Worm (Caenorhabditis elegans) whole organism, L1 larva: Measurements from ENCODE around the gene nova-1.

ENCODE experiments used
- C34B4.2 ChIP-seq: sonication (generic microtip); optimal IDR thresholded peaks from 2 replicates; lab custom pipeline; 2017; ENCODE audit warnings: mild to moderate bottlenecking, missing genetic modification characterization, missing compliant biosample characterization
- F16B12.6 ChIP-seq: fragments of 150-350 bp; optimal IDR thresholded peaks from 2 replicates; lab custom pipeline; 2014; ENCODE audit warnings: missing biosample characterization, missing genetic modification characterization
- aha-1 ChIP-seq: fragments of 150-350 bp; optimal IDR thresholded peaks from 2 replicates; lab custom pipeline; 2014; ENCODE audit warnings: missing biosample characterization, missing genetic modification characterization
- alr-1 ChIP-seq: fragments of 200-800 bp; sonication (Bioruptor generic); optimal IDR thresholded peaks from 2 replicates; lab custom pipeline; 2018; ENCODE audit warnings: borderline replicate concordance, mild to moderate bottlenecking, missing genetic modification characterization, missing compliant biosample characterization
- aly-2 ChIP-seq: fragments of 150-350 bp; optimal IDR thresholded peaks from 2 replicates; lab custom pipeline; 2014; ENCODE audit warnings: missing biosample characterization, missing genetic modification characterization
- ama-1 ChIP-seq: fragments of 150-350 bp; optimal IDR thresholded peaks from 2 replicates; lab custom pipeline; 2014
- blmp-1 ChIP-seq: fragments of 150-350 bp; optimal IDR thresholded peaks from 2 replicates; lab custom pipeline; 2014; ENCODE audit warnings: missing biosample characterization, missing genetic modification characterization
- ceh-82 ChIP-seq, 3 experiments: fragments of 150-350 bp in 1 of 3; sonication (generic microtip) in 2 of 3; optimal IDR thresholded peaks; 2 replicates each; lab custom pipeline; 2014 to 2017; ENCODE audit warnings: missing biosample characterization in 3 of 3, missing genetic modification characterization in 3 of 3
- ceh-88 ChIP-seq: fragments of 200-800 bp; sonication (Bioruptor generic); IDR thresholded peaks from 2 replicates; pipeline ENCODE4 v1.3.6; 2022; ENCODE audit warnings: missing genetic modification characterization, missing compliant biosample characterization
- ces-1 ChIP-seq: fragments of 150-350 bp; optimal IDR thresholded peaks from 2 replicates; lab custom pipeline; 2014; ENCODE audit warnings: missing biosample characterization, missing genetic modification reagents, missing genetic modification characterization
- efl-1 ChIP-seq, 4 experiments: fragments of 150-350 bp; optimal IDR thresholded peaks in 3 of 4; peaks in 1 of 4; 1 replicate in 1 of 4; 2 replicates in 3 of 4; lab custom pipeline; 2014; ENCODE audit warnings: missing biosample characterization in 2 of 4, missing genetic modification characterization in 2 of 4, missing genetic modification reagents in 2 of 4
- egl-13 ChIP-seq: sonication (generic microtip); optimal IDR thresholded peaks from 2 replicates; lab custom pipeline; 2016; ENCODE audit warnings: missing genotype, missing genetic modification reagents, missing genetic modification characterization, missing compliant biosample characterization
- egl-27 ChIP-seq, 2 experiments: fragments of 150-350 bp in 1 of 2; sonication (generic microtip); optimal IDR thresholded peaks; 3 replicates each; lab custom pipeline; 2017 to 2018; ENCODE audit warnings: missing biosample characterization in 2 of 2, missing genetic modification characterization in 2 of 2, missing genetic modification reagents in 2 of 2
- ets-5 ChIP-seq: fragments of 200-800 bp; sonication (Bioruptor generic); IDR thresholded peaks from 2 replicates; pipeline ENCODE4 v1.3.6; 2022; ENCODE audit warnings: missing genetic modification characterization, missing compliant biosample characterization
- fkh-4 ChIP-seq: sonication (generic microtip); optimal IDR thresholded peaks from 2 replicates; lab custom pipeline; 2016; ENCODE audit warnings: missing compliant biosample characterization, missing genetic modification characterization, borderline replicate concordance
- grh-1 ChIP-seq: fragments of 200-800 bp; sonication (Bioruptor generic); IDR thresholded peaks from 2 replicates; pipeline ENCODE4 v1.3.6; 2022; ENCODE audit warnings: missing genetic modification reagents, missing genetic modification characterization, missing compliant biosample characterization
- irx-1 ChIP-seq: sonication (generic microtip); optimal IDR thresholded peaks from 2 replicates; lab custom pipeline; 2016; ENCODE audit warnings: missing genetic modification characterization, missing compliant biosample characterization
- isw-1 ChIP-seq: fragments of 200-800 bp; sonication (Bioruptor generic); IDR thresholded peaks from 2 replicates; pipeline ENCODE4 v1.3.6; 2022; ENCODE audit warnings: missing genetic modification characterization, missing compliant biosample characterization
- jun-1 ChIP-seq: fragments of 150-350 bp; optimal IDR thresholded peaks from 2 replicates; lab custom pipeline; 2014; ENCODE audit warnings: missing biosample characterization, missing genetic modification reagents, missing genetic modification characterization
- lin-13 ChIP-seq: fragments of 150-350 bp; optimal IDR thresholded peaks from 2 replicates; lab custom pipeline; 2014; ENCODE audit warnings: missing biosample characterization, missing genetic modification reagents, missing genetic modification characterization
- lin-15B ChIP-seq: fragments of 150-350 bp; sonication (generic microtip); optimal IDR thresholded peaks from 3 replicates; lab custom pipeline; 2014; ENCODE audit warnings: missing biosample characterization, missing genetic modification characterization
- lin-35 ChIP-seq, 2 experiments: fragments of 150-350 bp; optimal IDR thresholded peaks; 2 replicates each; lab custom pipeline; 2014; ENCODE audit warnings: missing biosample characterization in 2 of 2, missing genetic modification characterization in 2 of 2, missing genetic modification reagents in 2 of 2
- lin-39 ChIP-seq: fragments of 150-350 bp; optimal IDR thresholded peaks from 2 replicates; lab custom pipeline; 2014; ENCODE audit warnings: missing biosample characterization, missing genetic modification reagents, missing genetic modification characterization
- lsy-2 ChIP-seq, 2 experiments: fragments of 150-350 bp; optimal IDR thresholded peaks; 2 replicates each; lab custom pipeline; 2014; ENCODE audit warnings: missing biosample characterization in 2 of 2, missing genetic modification characterization in 2 of 2
- mdl-1 ChIP-seq, 2 experiments: fragments of 150-350 bp; optimal IDR thresholded peaks; 2 replicates each; lab custom pipeline; 2014 to 2017; ENCODE audit warnings: missing biosample characterization in 2 of 2, missing genetic modification characterization in 2 of 2, inconsistent platforms in 1 of 2
- mef-2 ChIP-seq: fragments of 150-350 bp; optimal IDR thresholded peaks from 2 replicates; lab custom pipeline; 2014; ENCODE audit warnings: missing biosample characterization, missing genetic modification characterization
- mep-1 ChIP-seq: fragments of 150-350 bp; optimal IDR thresholded peaks from 2 replicates; lab custom pipeline; 2014; ENCODE audit warnings: missing biosample characterization, missing genetic modification characterization
- nhr-19 ChIP-seq: fragments of 200-800 bp; sonication (Bioruptor generic); conservative IDR thresholded peaks from 2 replicates; pipeline ENCODE4 v1.3.6; 2022; ENCODE audit warnings: missing genetic modification characterization, missing compliant biosample characterization
- nhr-28 ChIP-seq: fragments of 150-350 bp; optimal IDR thresholded peaks from 2 replicates; lab custom pipeline; 2014; ENCODE audit warnings: missing biosample characterization, missing genetic modification characterization
- nhr-71 ChIP-seq: sonication (generic microtip); optimal IDR thresholded peaks from 2 replicates; lab custom pipeline; 2016; ENCODE audit warnings: mild to moderate bottlenecking, missing genetic modification characterization, moderate library complexity, missing compliant biosample characterization
- nhr-84 ChIP-seq: sonication (generic microtip); optimal IDR thresholded peaks from 2 replicates; lab custom pipeline; 2017; ENCODE audit warnings: missing biosample characterization, missing genetic modification characterization
- nhr-85 ChIP-seq: sonication (generic microtip); peaks from one replicate; lab custom pipeline; 2016; ENCODE audit warnings: missing genetic modification characterization, inconsistent platforms, missing compliant biosample characterization
- pag-3 ChIP-seq: sonication (generic microtip); optimal IDR thresholded peaks from 2 replicates; lab custom pipeline; 2017; ENCODE audit warnings: missing genetic modification characterization, mild to moderate bottlenecking, missing compliant biosample characterization, antibody characterized with exemption, borderline replicate concordance; ENCODE audit not compliant: insufficient read depth
- pax-3 ChIP-seq: fragments of 200-800 bp; sonication (Bioruptor generic); optimal IDR thresholded peaks from 2 replicates; lab custom pipeline; 2018; ENCODE audit warnings: mild to moderate bottlenecking, missing genetic modification characterization, moderate library complexity, missing compliant biosample characterization
- skn-1 ChIP-seq: fragments of 150-350 bp; optimal IDR thresholded peaks from 2 replicates; lab custom pipeline; 2014; ENCODE audit warnings: missing biosample characterization, missing genetic modification characterization
- snpc-4 ChIP-seq: fragments of 150-350 bp; optimal IDR thresholded peaks from 2 replicates; lab custom pipeline; 2014; ENCODE audit warnings: missing biosample characterization, missing genetic modification characterization
- sox-4 ChIP-seq: sonication (generic microtip); optimal IDR thresholded peaks from 2 replicates; lab custom pipeline; 2016; ENCODE audit warnings: missing genetic modification characterization, missing compliant biosample characterization
- sptf-1 ChIP-seq: fragments of 150-350 bp; optimal IDR thresholded peaks from 2 replicates; lab custom pipeline; 2014; ENCODE audit warnings: missing biosample characterization, missing genetic modification characterization
- swsn-7 ChIP-seq: sonication (generic microtip); optimal IDR thresholded peaks from 2 replicates; lab custom pipeline; 2016; ENCODE audit warnings: missing genetic modification characterization, missing compliant biosample characterization
- unc-62 ChIP-seq: fragments of 150-350 bp; optimal IDR thresholded peaks from 2 replicates; lab custom pipeline; 2014; ENCODE audit warnings: missing biosample characterization, missing genetic modification reagents, missing genetic modification characterization
- vab-15 ChIP-seq: sonication (generic microtip); optimal IDR thresholded peaks from 2 replicates; lab custom pipeline; 2017; ENCODE audit warnings: missing genotype, mild to moderate bottlenecking, missing genetic modification characterization, missing compliant biosample characterization
- xbp-1 ChIP-seq: sonication (generic microtip); optimal IDR thresholded peaks from 2 replicates; lab custom pipeline; 2016; ENCODE audit warnings: missing genetic modification characterization, missing compliant biosample characterization
- ztf-11 ChIP-seq, 2 experiments: sonication (generic microtip); optimal IDR thresholded peaks; 2 replicates each; lab custom pipeline; 2016 to 2017; ENCODE audit warnings: missing genetic modification characterization in 2 of 2, missing biosample characterization in 1 of 2, missing compliant biosample characterization in 1 of 2

The nova-1 gene

ce11 chrV:18086783-18087182, 5.0 kb upstream of the nova-1 start, which contains the start of gene slr-2 (continued):
- TF ChIP-seq lsy-2 (tag; optimal IDR thresholded peaks at IDR 0.05; lab: Kevin White, UChicago) (peak; percentile 49 to 80), mef-2 (no peak), fkh-4 (tag; lab: Kevin White, UChicago) (no peak), aha-1 (no peak), nhr-28 (no peak), nhr-84 (tag; lab: Kevin White, UChicago) (no peak)

ce11 chrV:18086174-18086661, 4.5 kb upstream of the nova-1 start, which contains the start of gene Y59A8B.12:
Gene Y59A8B.12, minus strand, starts transcription at chrV:18086224.
- TF ChIP-seq mef-2 (no peak), nhr-71 (tag; lab: Kevin White, UChicago) (no peak), sox-4 (tag; lab: Kevin White, UChicago) (no peak), ets-5 (no peak), xbp-1 (no peak), lin-13 (GFP tag; lab: Kevin White, UChicago) (no peak), nhr-85 (tag; lab: Kevin White, UChicago) (peak; percentile 65), aly-2 (no peak), fkh-4 (tag; lab: Kevin White, UChicago) (no peak), C34B4.2 (tag; lab: Kevin White, UChicago) (no peak), efl-1 (optimal IDR thresholded peaks at IDR 0.05; lab: Kevin White, UChicago) (peak in 1 of 2 experiments; percentile 88), efl-1 (GFP tag; optimal IDR thresholded peaks at IDR 0.05 in 1 of 2; lab: Kevin White, UChicago) (peak in 1 of 2 experiments; percentile 62), snpc-4 (no peak)
- TF ChIP-seq, all 84 proteins: peak for 2

ce11 chrV:18085150-18085833, 3.5 kb upstream of the nova-1 start, which contains the start of gene fbxa-106:
Gene fbxa-106, minus strand, starts transcription at chrV:18085200.
- TF ChIP-seq C34B4.2 (tag; lab: Kevin White, UChicago) (no peak), egl-13 (tag; lab: Kevin White, UChicago) (no peak), unc-62 (GFP tag; lab: Kevin White, UChicago) (no peak), ces-1 (no peak), ama-1 (lab: Kevin White, UChicago) (no peak), fkh-4 (tag; lab: Kevin White, UChicago) (no peak), mef-2 (no peak), sptf-1 (no peak), lin-15B (tag; lab: Kevin White, UChicago) (no peak), alr-1 (tag; lab: Kevin White, UChicago) (no peak), sox-4 (tag; lab: Kevin White, UChicago) (no peak), lin-35 (GFP tag; optimal IDR thresholded peaks at IDR 0.05; lab: Kevin White, UChicago) (no peak), irx-1 (tag; lab: Kevin White, UChicago) (no peak), aha-1 (no peak), nhr-84 (tag; lab: Kevin White, UChicago) (no peak)

- TF ChIP-seq nhr-85 (tag; lab: Kevin White, UChicago) (peak; percentile 83), nhr-19 (GFP tag; lab: Robert Waterston, UW) (peak; percentile 88), skn-1 (tag; lab: Kevin White, UChicago) (peak; percentile 66), vab-15 (tag; lab: Kevin White, UChicago) (no peak), lin-39 (tag; lab: Kevin White, UChicago) (peak; percentile 80), F16B12.6 (tag; lab: Kevin White, UChicago) (peak; percentile 8), blmp-1 (tag; lab: Kevin White, UChicago) (no peak), xbp-1 (peak; percentile 73), mdl-1 (tag; optimal IDR thresholded peaks at IDR 0.05; lab: Kevin White, UChicago) (peak in 1 of 2 experiments; percentile 52), swsn-7 (tag; lab: Kevin White, UChicago) (peak; percentile 87), mep-1 (tag; lab: Kevin White, UChicago) (peak; percentile 85), grh-1 (peak; percentile 10; the same call in 1 of the 2 replicates), lin-13 (GFP tag; lab: Kevin White, UChicago) (peak; percentile 45), ceh-88 (GFP tag; lab: Robert Waterston, UW) (no peak), pag-3 (tag; lab: Kevin White, UChicago) (peak; percentile 36), fkh-4 (tag; lab: Kevin White, UChicago) (no peak), egl-27 (tag; optimal IDR thresholded peaks at IDR 0.05; lab: Kevin White, UChicago) (peak in 1 of 2 experiments; percentile 1), alr-1 (tag; lab: Kevin White, UChicago) (no peak), pax-3 (tag; lab: Kevin White, UChicago) (peak; percentile 17), jun-1 (tag; lab: Kevin White, UChicago) (peak; percentile 78), lin-15B (tag; lab: Kevin White, UChicago) (peak; percentile 17), snpc-4 (peak; percentile 83), ceh-82 (tag; optimal IDR thresholded peaks at IDR 0.05; lab: Kevin White, UChicago) (peak; percentile 17 to 89 (median 79)), ztf-11 (tag; optimal IDR thresholded peaks at IDR 0.05; lab: Kevin White, UChicago) (peak in 1 of 2 experiments; percentile 60), isw-1 (GFP tag; lab: Robert Waterston, UW) (peak; percentile 67)
Measured at ce11 chrV:18079163-18079562, 2.6 kb downstream of the nova-1 start.
